Worm (Caenorhabditis elegans) whole organism, L4 larva: ENCODE data around the gene F52C9.3.

Experiments used
- F26F4.8 ChIP-seq: fragments of 200-800 bp; sonication (Bioruptor generic); conservative IDR thresholded peaks from 2 replicates; pipeline ENCODE4 v1.3.6; 2022; ENCODE audit warnings: missing genetic modification characterization, missing compliant biosample characterization
- F49E8.2 ChIP-seq: sonication (generic microtip); optimal IDR thresholded peaks from 2 replicates; lab custom pipeline; 2016; ENCODE audit warnings: missing compliant biosample characterization, mild to moderate bottlenecking, missing genetic modification characterization, borderline replicate concordance
- T26A8.4 ChIP-seq: fragments of 200-800 bp; sonication (Bioruptor generic); IDR thresholded peaks from 2 replicates; pipeline ENCODE4 v1.3.6; 2022; ENCODE audit warnings: missing genetic modification characterization, missing compliant biosample characterization
- Y105C5A.15 ChIP-seq: fragments of 200-800 bp; sonication (Bioruptor generic); IDR thresholded peaks from 2 replicates; pipeline ENCODE4 v1.3.6; 2022; ENCODE audit warnings: missing genetic modification characterization, missing compliant biosample characterization
- Y48G9A.11 ChIP-seq: fragments of 200-800 bp; sonication (Bioruptor generic); IDR thresholded peaks from 2 replicates; pipeline ENCODE4 v1.3.6; 2022; ENCODE audit warnings: missing genetic modification reagents, missing genetic modification characterization, missing compliant biosample characterization
- ZK337.2 ChIP-seq: fragments of 200-800 bp; sonication (Bioruptor generic); IDR thresholded peaks from 2 replicates; pipeline ENCODE4 v1.3.6; 2022; ENCODE audit warnings: missing genetic modification reagents, missing genetic modification characterization, missing compliant biosample characterization
- ama-1 ChIP-seq: fragments of 150-350 bp; optimal IDR thresholded peaks from 2 replicates; lab custom pipeline; 2014; ENCODE audit warnings: inconsistent platforms, mixed read lengths
- ces-1 ChIP-seq: fragments of 150-350 bp; sonication (generic microtip); optimal IDR thresholded peaks from 4 replicates; lab custom pipeline; 2014; ENCODE audit warnings: missing biosample characterization, missing genetic modification reagents, missing genetic modification characterization
- daf-16 ChIP-seq, 3 experiments: sonication (generic microtip); optimal IDR thresholded peaks; 2 replicates each; lab custom pipeline; 2016 to 2017; ENCODE audit warnings: missing genetic modification characterization in 3 of 3, missing genetic modification reagents in 3 of 3, mild to moderate bottlenecking in 2 of 3, missing compliant biosample characterization in 2 of 3, missing biosample characterization in 1 of 3, moderate library complexity in 1 of 3
- dpl-1 ChIP-seq: fragments of 150-350 bp; optimal IDR thresholded peaks from 2 replicates; lab custom pipeline; 2014; ENCODE audit warnings: missing biosample characterization, missing genetic modification reagents, missing genetic modification characterization
- dve-1 ChIP-seq: sonication (generic microtip); optimal IDR thresholded peaks from 2 replicates; lab custom pipeline; 2017; ENCODE audit warnings: antibody characterized with exemption, mild to moderate bottlenecking, missing genetic modification characterization, missing compliant biosample characterization; ENCODE audit not compliant: insufficient read depth
- fos-1 ChIP-seq: fragments of 150-350 bp; optimal IDR thresholded peaks from 2 replicates; lab custom pipeline; 2014; ENCODE audit warnings: missing biosample characterization, missing genetic modification characterization
- hif-1 ChIP-seq, 2 experiments: sonication (generic microtip); optimal IDR thresholded peaks; 2 replicates each; lab custom pipeline; 2016 to 2017; ENCODE audit warnings: missing compliant biosample characterization in 2 of 2, missing genetic modification characterization in 2 of 2, missing genetic modification reagents in 2 of 2, missing genotype in 2 of 2, mild to moderate bottlenecking in 1 of 2
- hlh-30 ChIP-seq: sonication (generic microtip); optimal IDR thresholded peaks from 2 replicates; lab custom pipeline; 2017; ENCODE audit warnings: antibody characterized with exemption, mild to moderate bottlenecking, missing genetic modification characterization, missing compliant biosample characterization; ENCODE audit not compliant: insufficient read depth
- hmg-1.1 ChIP-seq: fragments of 200-800 bp; sonication (Bioruptor generic); IDR thresholded peaks from 2 replicates; pipeline ENCODE4 v1.3.6; 2022; ENCODE audit warnings: missing genetic modification reagents, missing genetic modification characterization, missing compliant biosample characterization
- lir-3 ChIP-seq: sonication (generic microtip); optimal IDR thresholded peaks from 2 replicates; lab custom pipeline; 2016; ENCODE audit warnings: mild to moderate bottlenecking, missing genetic modification characterization, missing compliant biosample characterization
- lsy-2 ChIP-seq, 2 experiments: fragments of 150-350 bp in 1 of 2; sonication (generic microtip) in 1 of 2; optimal IDR thresholded peaks; 2 replicates each; lab custom pipeline; 2014 to 2017; ENCODE audit warnings: missing biosample characterization in 2 of 2, missing genetic modification characterization in 2 of 2
- mdl-1 ChIP-seq, 2 experiments: fragments of 150-350 bp in 1 of 2; sonication (generic microtip) in 1 of 2; optimal IDR thresholded peaks; 2 replicates each; lab custom pipeline; 2014 to 2017; ENCODE audit warnings: missing biosample characterization in 2 of 2, missing genetic modification characterization in 2 of 2
- mep-1 ChIP-seq: fragments of 150-350 bp; sonication (generic microtip); optimal IDR thresholded peaks from 3 replicates; lab custom pipeline; 2014; ENCODE audit warnings: missing biosample characterization, missing genetic modification characterization
- mes-2 ChIP-seq: sonication (generic microtip); optimal IDR thresholded peaks from 2 replicates; lab custom pipeline; 2016; ENCODE audit warnings: missing genotype, mild to moderate bottlenecking, missing genetic modification characterization, missing compliant biosample characterization; ENCODE audit not compliant: poor library complexity, severe bottlenecking
- nhr-102 ChIP-seq: sonication (generic microtip); optimal IDR thresholded peaks from 2 replicates; lab custom pipeline; 2016; ENCODE audit warnings: mild to moderate bottlenecking, missing genetic modification characterization, moderate library complexity, missing compliant biosample characterization
- nhr-111 ChIP-seq: fragments of 200-800 bp; sonication (Bioruptor generic); optimal IDR thresholded peaks from 2 replicates; lab custom pipeline; 2018; ENCODE audit warnings: mild to moderate bottlenecking, missing genetic modification characterization, missing compliant biosample characterization
- nhr-25 ChIP-seq: sonication (generic microtip); optimal IDR thresholded peaks from 2 replicates; lab custom pipeline; 2017; ENCODE audit warnings: missing genetic modification characterization, mild to moderate bottlenecking, missing compliant biosample characterization, antibody characterized with exemption, moderate library complexity, borderline replicate concordance; ENCODE audit not compliant: insufficient read depth
- nhr-28 ChIP-seq: fragments of 150-350 bp; optimal IDR thresholded peaks from 2 replicates; lab custom pipeline; 2014; ENCODE audit warnings: missing biosample characterization, missing genetic modification characterization
- nhr-42 ChIP-seq: fragments of 200-800 bp; sonication (Bioruptor generic); IDR thresholded peaks from 2 replicates; pipeline ENCODE4 v1.3.6; 2022; ENCODE audit warnings: missing genetic modification characterization, missing compliant biosample characterization
- nhr-76 ChIP-seq: fragments of 150-350 bp; optimal IDR thresholded peaks from 2 replicates; lab custom pipeline; 2014; ENCODE audit warnings: missing biosample characterization, missing genetic modification characterization
- pha-4 ChIP-seq, 2 experiments: fragments of 150-350 bp in 1 of 2; fragments of 200-800 bp in 1 of 2; sonication (Bioruptor generic) in 1 of 2; IDR thresholded peaks in 1 of 2; optimal IDR thresholded peaks in 1 of 2; 2 replicates each; pipeline versions ENCODE4 v1.3.6 to Lab custom; 2014 to 2022; ENCODE audit warnings: missing genetic modification characterization in 2 of 2, missing genetic modification reagents in 2 of 2, missing biosample characterization in 1 of 2, missing compliant biosample characterization in 1 of 2
- rbr-2 ChIP-seq: sonication (generic microtip); optimal IDR thresholded peaks from 2 replicates; lab custom pipeline; 2016; ENCODE audit warnings: missing genotype, missing genetic modification characterization, missing compliant biosample characterization
- sdz-12 ChIP-seq: fragments of 200-800 bp; sonication (Bioruptor generic); optimal IDR thresholded peaks from 2 replicates; lab custom pipeline; 2018; ENCODE audit warnings: mild to moderate bottlenecking, missing genetic modification characterization, missing compliant biosample characterization
- tra-1 ChIP-seq: fragments of 200-800 bp; sonication (Bioruptor generic); IDR thresholded peaks from 2 replicates; pipeline ENCODE4 v1.3.6; 2022; ENCODE audit warnings: missing genetic modification reagents, missing genetic modification characterization, missing compliant biosample characterization
- unc-62 ChIP-seq, 3 experiments: fragments of 150-350 bp in 1 of 3; sonication (generic microtip); optimal IDR thresholded peaks in 2 of 3; peaks in 1 of 3; 1 replicate in 1 of 3; 2 replicates in 2 of 3; lab custom pipeline; 2014 to 2017; ENCODE audit warnings: missing biosample characterization in 3 of 3, missing genetic modification characterization in 3 of 3, missing genetic modification reagents in 3 of 3, missing genotype in 1 of 3
- zfp-2 ChIP-seq: sonication (generic microtip); optimal IDR thresholded peaks from 2 replicates; lab custom pipeline; 2016; ENCODE audit warnings: mild to moderate bottlenecking, missing genetic modification characterization, missing compliant biosample characterization
- zfp-3 ChIP-seq: fragments of 200-800 bp; sonication (Bioruptor generic); conservative IDR thresholded peaks from 2 replicates; pipeline ENCODE4 v1.3.6; 2022; ENCODE audit warnings: missing genetic modification reagents, missing genetic modification characterization, missing compliant biosample characterization
- ztf-7 ChIP-seq: fragments of 150-350 bp; optimal IDR thresholded peaks from 2 replicates; lab custom pipeline; 2014; ENCODE audit warnings: missing biosample characterization, missing genetic modification characterization

The F52C9.3 gene

ce11 chrIII:5274250-5274649 is 47.4 kb upstream of the F52C9.3 start:
- 0 out of 2 replicates have a peak, but pooled peaks have one; percentile 27 for TF ChIP-seq T26A8.4
- no peak for TF ChIP-seq nhr-28 (tag; lab: Kevin White, UChicago)
- TF ChIP-seq zfp-3 (GFP tag; lab: Robert Waterston, UW), result 0 out of 2 replicates have a peak, but pooled peaks have one; percentile 27
- no peak for TF ChIP-seq F49E8.2 (tag; lab: Kevin White, UChicago)
- no peak for TF ChIP-seq nhr-76

ce11 chrIII:5274715-5275355 is 46.9 kb upstream of the F52C9.3 start, which contains the start of the genes daf-41 and toc-1:
daf-41 (minus strand) TSS chrIII:5274765.
toc-1 (plus strand) TSS chrIII:5275251.
- TF ChIP-seq dpl-1 (GFP tag; lab: Kevin White, UChicago) (peak; percentile 60), rbr-2 (tag; lab: Kevin White, UChicago) (peak; percentile 25), hlh-30 (tag; lab: Kevin White, UChicago) (peak; percentile 10), mes-2 (peak; percentile 71), zfp-2 (tag; lab: Kevin White, UChicago) (no peak), unc-62 (GFP tag; optimal IDR thresholded peaks at IDR 0.05 in 1 of 2; lab: Kevin White, UChicago) (peak in 1 of 2 experiments; percentile 50), unc-62 (tag; optimal IDR thresholded peaks at IDR 0.05; lab: Kevin White, UChicago) (no peak), ces-1 (no peak), pha-4 (GFP tag; IDR thresholded peaks at IDR 0.05; lab: Robert Waterston, UW) (no peak), pha-4 (tag; optimal IDR thresholded peaks at IDR 0.05; lab: Kevin White, UChicago) (peak; percentile 75), mdl-1 (tag; optimal IDR thresholded peaks at IDR 0.05; lab: Kevin White, UChicago) (no peak), nhr-25 (no peak), daf-16 (GFP tag; optimal IDR thresholded peaks at IDR 0.05; lab: Kevin White, UChicago) (no peak), daf-16 (tag; optimal IDR thresholded peaks at IDR 0.05; lab: Kevin White, UChicago) (peak; percentile 24), ztf-7 (tag; lab: Kevin White, UChicago) (peak; percentile 17), F49E8.2 (tag; lab: Kevin White, UChicago) (no peak), tra-1 (GFP tag; lab: Robert Waterston, UW) (no peak), dve-1 (tag; lab: Kevin White, UChicago) (peak; percentile 25), lsy-2 (tag; optimal IDR thresholded peaks at IDR 0.05; lab: Kevin White, UChicago) (peak in 1 of 2 experiments; percentile 77), mep-1 (tag; lab: Kevin White, UChicago) (peak; percentile 44), fos-1 (tag; lab: Kevin White, UChicago) (no peak), ZK337.2 (GFP tag; lab: Robert Waterston, UW) (no peak), hmg-1.1 (GFP tag; lab: Robert Waterston, UW) (no peak)
- TF ChIP-seq, all 104 proteins: peak for 11

ce11 chrIII:5277740-5278139 is 43.9 kb upstream of the F52C9.3 start, which contains the start of gene clk-1:
clk-1 (plus strand) TSS chrIII:5277894.
- TF ChIP-seq nhr-102 (tag; lab: Kevin White, UChicago), result peak; percentile 13
- peak in 1 of 2 experiments; percentile 24 for TF ChIP-seq unc-62 (GFP tag; optimal IDR thresholded peaks at IDR 0.05 in 1 of 2; lab: Kevin White, UChicago)
- no peak for TF ChIP-seq unc-62 (tag; optimal IDR thresholded peaks at IDR 0.05; lab: Kevin White, UChicago)
- 0 out of 2 replicates have a peak, but pooled peaks have one; percentile 7 for TF ChIP-seq Y48G9A.11
- TF ChIP-seq nhr-111 (GFP tag; lab: Kevin White, UChicago), result peak; percentile 31
- peak; percentile 50; the same call in 1 of the 2 replicates for TF ChIP-seq nhr-42 (GFP tag; lab: Robert Waterston, UW)
- no peak for TF ChIP-seq sdz-12
- TF ChIP-seq lir-3, result no peak
- TF ChIP-seq F26F4.8, result 0 out of 2 replicates have a peak, but pooled peaks have one; percentile 56
- 0 out of 2 replicates have a peak, but pooled peaks have one; percentile 12 for TF ChIP-seq Y105C5A.15
- TF ChIP-seq ama-1 (lab: Kevin White, UChicago), result peak; percentile 50
- no peak for TF ChIP-seq hif-1 (tag; optimal IDR thresholded peaks at IDR 0.05; lab: Kevin White, UChicago)
